Worm (Caenorhabditis elegans): ENCODE measurements around the gene K08E5.6.
A peak's percentile ranks its signal among the peaks of the same experiment; 100 is the strongest.

DNA sequence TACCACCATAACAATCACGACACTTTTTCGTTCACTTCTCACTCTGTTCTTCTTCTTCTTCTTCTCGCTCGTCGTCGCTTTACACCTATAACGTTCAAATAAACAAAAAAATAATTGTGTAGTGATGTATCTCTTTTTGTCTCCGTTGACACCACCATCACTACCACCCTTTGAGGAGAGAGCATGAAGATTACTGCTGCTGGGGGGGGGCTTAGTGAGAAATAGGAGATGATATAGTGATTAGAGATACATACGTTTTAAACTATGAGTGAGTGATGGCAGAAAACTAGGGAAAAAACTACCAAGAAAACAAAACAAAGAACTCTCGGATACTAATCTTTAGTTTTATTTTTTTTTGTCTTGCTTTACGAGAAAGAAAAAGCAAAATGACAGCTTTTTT lies 14.5 kb upstream of the K08E5.6 start:
- TF ChIP-seq zag-1 (tag; optimal IDR thresholded peaks at IDR 0.05) (no peak), aha-1 (tag) (peak; percentile 11), mdl-1 (tag; optimal IDR thresholded peaks at IDR 0.05) (no peak)
